Worm (Caenorhabditis elegans) whole organism, midembryonic: Measurements from ENCODE around the gene csn-6.

Experiments
- T22C8.4 ChIP-seq: fragments of 200-800 bp; sonication (Bioruptor generic); IDR thresholded peaks from 2 replicates; pipeline ENCODE4 v1.3.6; 2022; ENCODE audit warnings: missing genetic modification characterization, missing compliant biosample characterization
- cog-1 ChIP-seq: sonication (generic microtip); optimal IDR thresholded peaks from 2 replicates; lab custom pipeline; 2016; ENCODE audit warnings: missing genetic modification characterization, missing compliant biosample characterization
- flt-1 ChIP-seq: fragments of 200-800 bp; sonication (Bioruptor generic); IDR thresholded peaks from 2 replicates; pipeline ENCODE4 v1.3.6; 2022; ENCODE audit warnings: missing genetic modification characterization, missing compliant biosample characterization
- med-1 ChIP-seq: sonication (generic microtip); optimal IDR thresholded peaks from 2 replicates; lab custom pipeline; 2017; ENCODE audit warnings: missing genetic modification characterization, mild to moderate bottlenecking, missing compliant biosample characterization, antibody characterized with exemption, missing genetic modification reagents; ENCODE audit not compliant: insufficient read depth
- ref-1 ChIP-seq: fragments of 200-800 bp; sonication (Bioruptor generic); conservative IDR thresholded peaks from 2 replicates; pipeline ENCODE4 v1.3.6; 2022; ENCODE audit warnings: missing genetic modification reagents, missing genetic modification characterization, missing compliant biosample characterization
- tab-1 ChIP-seq: fragments of 200-800 bp; sonication (Bioruptor generic); IDR thresholded peaks from 2 replicates; pipeline ENCODE4 v1.3.6; 2022; ENCODE audit warnings: missing genetic modification characterization, missing compliant biosample characterization
- ztf-23 ChIP-seq: fragments of 200-800 bp; sonication (Bioruptor generic); IDR thresholded peaks from 2 replicates; pipeline ENCODE4 v1.3.6; 2022; ENCODE audit warnings: missing genetic modification reagents, missing genetic modification characterization, missing compliant biosample characterization
- ztf-29 ChIP-seq: fragments of 200-800 bp; sonication (Bioruptor generic); IDR thresholded peaks from 2 replicates; pipeline ENCODE4 v1.3.6; 2022; ENCODE audit warnings: missing genetic modification reagents, missing genetic modification characterization, missing compliant biosample characterization

DNA sequence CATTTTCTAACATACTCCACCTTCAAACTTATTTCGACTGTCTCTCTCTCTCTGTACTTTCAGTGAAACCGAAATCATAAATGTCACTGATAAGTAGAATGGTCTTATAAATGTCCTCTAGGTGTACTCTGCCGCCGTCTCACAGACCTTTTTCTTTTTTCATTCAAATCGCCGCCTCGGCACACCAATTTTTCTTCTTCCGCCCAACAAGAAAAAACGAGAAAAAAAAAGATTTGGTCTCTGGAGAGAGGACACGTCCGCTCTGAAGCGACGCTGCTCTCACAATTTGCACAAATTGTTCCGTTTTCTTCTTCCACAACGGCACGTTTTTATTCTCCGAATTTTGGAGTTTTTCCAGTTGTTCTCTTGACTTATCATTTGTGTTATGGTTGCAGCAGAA lies 12.5 kb downstream of the csn-6 start:
- TF ChIP-seq flt-1 (GFP tag; lab: Robert Waterston, UW) (no peak), ref-1 (GFP tag; lab: Robert Waterston, UW) (no peak), med-1 (GFP tag; lab: Kevin White, UChicago) (no peak), cog-1 (tag; lab: Kevin White, UChicago) (no peak), ztf-23 (GFP tag; lab: Robert Waterston, UW) (no peak), tab-1 (GFP tag; lab: Robert Waterston, UW) (no peak), ztf-29 (no peak), T22C8.4 (no peak)
